Worm (Caenorhabditis elegans) whole organism, L3 larva: Measurements from ENCODE around the gene lido-12.

Source experiments
- R02D3.7 ChIP-seq: fragments of 150-350 bp; optimal IDR thresholded peaks from 2 replicates; lab custom pipeline; 2014; ENCODE audit warnings: missing biosample characterization, missing genetic modification characterization
- ZK546.5 ChIP-seq: sonication (generic microtip); optimal IDR thresholded peaks from 2 replicates; lab custom pipeline; 2017; ENCODE audit warnings: missing biosample characterization, missing genetic modification characterization
- aly-2 ChIP-seq: fragments of 150-350 bp; optimal IDR thresholded peaks from 2 replicates; lab custom pipeline; 2014; ENCODE audit warnings: missing biosample characterization, missing genetic modification characterization
- ama-1 ChIP-seq: fragments of 150-350 bp; optimal IDR thresholded peaks from 2 replicates; lab custom pipeline; 2018
- ceh-16 ChIP-seq: sonication (generic microtip); optimal IDR thresholded peaks from 2 replicates; lab custom pipeline; 2017; ENCODE audit warnings: missing biosample characterization, missing genetic modification characterization
- ceh-28 ChIP-seq: fragments of 150-350 bp; optimal IDR thresholded peaks from 2 replicates; lab custom pipeline; 2014; ENCODE audit warnings: missing biosample characterization, missing genetic modification reagents, missing genetic modification characterization
- ceh-9 ChIP-seq: sonication (generic microtip); optimal IDR thresholded peaks from 2 replicates; lab custom pipeline; 2018; ENCODE audit warnings: missing biosample characterization, missing genetic modification characterization
- daf-12 ChIP-seq: fragments of 150-350 bp; optimal IDR thresholded peaks from 2 replicates; lab custom pipeline; 2014; ENCODE audit warnings: missing biosample characterization, missing genetic modification reagents, missing genetic modification characterization
- egl-27 ChIP-seq: sonication (generic microtip); optimal IDR thresholded peaks from 4 replicates; lab custom pipeline; 2017; ENCODE audit warnings: missing biosample characterization, missing genetic modification reagents, missing genetic modification characterization
- egl-5 ChIP-seq: fragments of 150-350 bp; optimal IDR thresholded peaks from 2 replicates; lab custom pipeline; 2017; ENCODE audit warnings: missing biosample characterization, missing genetic modification reagents, missing genetic modification characterization, inconsistent platforms
- elt-2 ChIP-seq: sonication (generic microtip); optimal IDR thresholded peaks from 2 replicates; lab custom pipeline; 2016; ENCODE audit warnings: missing genetic modification reagents, mild to moderate bottlenecking, missing genetic modification characterization, missing compliant biosample characterization
- elt-3 ChIP-seq, 3 experiments: fragments of 150-350 bp in 1 of 3; sonication (generic microtip) in 2 of 3; optimal IDR thresholded peaks; 2 replicates in 2 of 3; 4 replicates in 1 of 3; lab custom pipeline; 2014 to 2017; ENCODE audit warnings: missing biosample characterization in 3 of 3, missing genetic modification characterization in 3 of 3
- hmg-11 ChIP-seq: sonication (generic microtip); optimal IDR thresholded peaks from 2 replicates; lab custom pipeline; 2016; ENCODE audit warnings: missing genetic modification characterization, missing compliant biosample characterization
- jun-1 ChIP-seq: fragments of 150-350 bp; optimal IDR thresholded peaks from 2 replicates; lab custom pipeline; 2014; ENCODE audit warnings: missing biosample characterization, missing genetic modification reagents, missing genetic modification characterization
- lin-39 ChIP-seq: fragments of 150-350 bp; optimal IDR thresholded peaks from 2 replicates; lab custom pipeline; 2018; ENCODE audit warnings: missing biosample characterization, missing genetic modification reagents, missing genetic modification characterization
- mdl-1 ChIP-seq: fragments of 150-350 bp; optimal IDR thresholded peaks from 2 replicates; lab custom pipeline; 2014; ENCODE audit warnings: missing biosample characterization, missing genetic modification characterization
- nfya-1 ChIP-seq: sonication (generic microtip); optimal IDR thresholded peaks from 2 replicates; lab custom pipeline; 2017; ENCODE audit warnings: missing genetic modification characterization, mild to moderate bottlenecking, missing compliant biosample characterization, antibody characterized with exemption, moderate library complexity; ENCODE audit not compliant: insufficient read depth
- nhr-11 ChIP-seq: fragments of 150-350 bp; optimal IDR thresholded peaks from 2 replicates; lab custom pipeline; 2014; ENCODE audit warnings: missing biosample characterization, missing genetic modification characterization
- nhr-12 ChIP-seq: fragments of 150-350 bp; optimal IDR thresholded peaks from 2 replicates; lab custom pipeline; 2014; ENCODE audit warnings: missing biosample characterization, missing genetic modification characterization
- nhr-23 ChIP-seq: fragments of 150-350 bp; optimal IDR thresholded peaks from 2 replicates; lab custom pipeline; 2014; ENCODE audit warnings: missing biosample characterization, missing genetic modification reagents, missing genetic modification characterization
- nhr-237 ChIP-seq: fragments of 150-350 bp; optimal IDR thresholded peaks from 2 replicates; lab custom pipeline; 2014; ENCODE audit warnings: missing biosample characterization, missing genetic modification characterization
- nhr-25 ChIP-seq: sonication (generic microtip); optimal IDR thresholded peaks from 2 replicates; lab custom pipeline; 2017; ENCODE audit warnings: missing biosample characterization, missing genetic modification characterization
- nhr-28 ChIP-seq: fragments of 150-350 bp; optimal IDR thresholded peaks from 2 replicates; lab custom pipeline; 2014; ENCODE audit warnings: missing biosample characterization, missing genetic modification characterization
- nhr-43 ChIP-seq: sonication (generic microtip); optimal IDR thresholded peaks from 2 replicates; lab custom pipeline; 2016; ENCODE audit warnings: mild to moderate bottlenecking, missing genetic modification characterization, missing compliant biosample characterization; ENCODE audit not compliant: poor library complexity, severe bottlenecking
- nhr-67 ChIP-seq: fragments of 150-350 bp; optimal IDR thresholded peaks from 2 replicates; lab custom pipeline; 2014; ENCODE audit warnings: missing biosample characterization, missing genetic modification characterization
- nhr-77 ChIP-seq: fragments of 150-350 bp; optimal IDR thresholded peaks from 2 replicates; lab custom pipeline; 2014; ENCODE audit warnings: missing biosample characterization, missing genetic modification characterization
- pha-4 ChIP-seq: fragments of 150-350 bp; optimal IDR thresholded peaks from 2 replicates; lab custom pipeline; 2014; ENCODE audit warnings: missing biosample characterization, missing genetic modification reagents, missing genetic modification characterization
- pqm-1 ChIP-seq: fragments of 150-350 bp; optimal IDR thresholded peaks from 2 replicates; lab custom pipeline; 2017; ENCODE audit warnings: missing biosample characterization, missing genetic modification characterization, inconsistent platforms
- sea-2 ChIP-seq: fragments of 150-350 bp; sonication (generic microtip); optimal IDR thresholded peaks from 4 replicates; lab custom pipeline; 2014; ENCODE audit warnings: missing biosample characterization, missing genetic modification reagents, missing genetic modification characterization
- skn-1 ChIP-seq: fragments of 150-350 bp; optimal IDR thresholded peaks from 2 replicates; lab custom pipeline; 2014; ENCODE audit warnings: missing biosample characterization, missing genetic modification characterization
- snpc-4 ChIP-seq: fragments of 150-350 bp; optimal IDR thresholded peaks from 2 replicates; lab custom pipeline; 2014; ENCODE audit warnings: missing biosample characterization, missing genetic modification characterization
- unc-39 ChIP-seq: sonication (generic microtip); optimal IDR thresholded peaks from 4 replicates; lab custom pipeline; 2017; ENCODE audit warnings: missing biosample characterization, missing genetic modification characterization
- unc-62 ChIP-seq: fragments of 150-350 bp; sonication (generic microtip); optimal IDR thresholded peaks from 4 replicates; lab custom pipeline; 2014; ENCODE audit warnings: missing biosample characterization, missing genetic modification reagents, missing genetic modification characterization
- zag-1 ChIP-seq: fragments of 150-350 bp; optimal IDR thresholded peaks from 2 replicates; lab custom pipeline; 2014; ENCODE audit warnings: missing biosample characterization, missing genetic modification characterization
- ztf-11 ChIP-seq: fragments of 150-350 bp; optimal IDR thresholded peaks from 2 replicates; lab custom pipeline; 2014; ENCODE audit warnings: missing biosample characterization, missing genetic modification characterization
- ztf-4 ChIP-seq: fragments of 150-350 bp; optimal IDR thresholded peaks from 2 replicates; lab custom pipeline; 2014; ENCODE audit warnings: missing biosample characterization, missing genetic modification characterization

The lido-12 gene

DNA sequence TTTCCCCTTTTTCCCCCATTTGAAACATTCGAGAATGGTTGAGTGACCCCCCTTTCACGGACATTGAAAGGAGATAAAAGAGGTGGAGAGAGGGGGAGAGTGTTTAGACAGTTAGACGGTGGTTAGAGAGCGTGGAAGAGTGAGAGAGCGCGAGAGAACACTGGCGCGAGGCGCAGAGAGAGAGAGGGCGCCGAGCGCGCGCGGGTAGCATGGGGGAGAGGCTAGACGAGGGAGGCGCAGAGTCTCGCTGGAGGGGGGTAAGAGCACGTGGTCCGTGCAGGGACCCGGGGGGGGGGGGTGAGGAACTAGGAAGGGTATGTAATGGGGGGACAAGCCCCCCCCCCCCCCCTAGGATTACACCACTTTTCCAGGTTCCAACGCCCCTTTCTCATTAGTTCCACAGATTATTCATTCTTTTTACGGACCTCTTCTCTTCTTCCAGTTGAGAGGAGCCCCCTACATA, 31.6 kb upstream of the lido-12 start (continued):
- TF ChIP-seq nhr-237 (tag; lab: Kevin White, UChicago) (no peak), nhr-77 (tag; lab: Kevin White, UChicago) (no peak), egl-5 (tag; lab: Kevin White, UChicago) (peak; percentile 74), nhr-43 (tag; lab: Kevin White, UChicago) (peak; percentile 93), ceh-16 (no peak), ZK546.5 (tag; lab: Kevin White, UChicago) (no peak), nhr-12 (tag; lab: Kevin White, UChicago) (no peak), unc-39 (tag; lab: Kevin White, UChicago) (no peak), elt-3 (tag; optimal IDR thresholded peaks at IDR 0.05; lab: Kevin White, UChicago) (peak in 2 of 3 experiments; percentile 1 to 37), R02D3.7 (tag; lab: Kevin White, UChicago) (peak; percentile 78), nhr-67 (tag; lab: Kevin White, UChicago) (no peak), sea-2 (GFP tag; lab: Kevin White, UChicago) (peak; percentile 7), ztf-4 (tag; lab: Kevin White, UChicago) (no peak), ztf-11 (tag; lab: Kevin White, UChicago) (no peak), hmg-11 (tag; lab: Kevin White, UChicago) (peak; percentile 81), unc-62 (peak; percentile 78), mdl-1 (peak; percentile 98), nfya-1 (tag; lab: Kevin White, UChicago) (peak; percentile 95), nhr-11 (peak; percentile 81), lin-39 (peak; percentile 99), aly-2 (no peak)
- TF ChIP-seq, all 47 proteins: peak for 32

DNA sequence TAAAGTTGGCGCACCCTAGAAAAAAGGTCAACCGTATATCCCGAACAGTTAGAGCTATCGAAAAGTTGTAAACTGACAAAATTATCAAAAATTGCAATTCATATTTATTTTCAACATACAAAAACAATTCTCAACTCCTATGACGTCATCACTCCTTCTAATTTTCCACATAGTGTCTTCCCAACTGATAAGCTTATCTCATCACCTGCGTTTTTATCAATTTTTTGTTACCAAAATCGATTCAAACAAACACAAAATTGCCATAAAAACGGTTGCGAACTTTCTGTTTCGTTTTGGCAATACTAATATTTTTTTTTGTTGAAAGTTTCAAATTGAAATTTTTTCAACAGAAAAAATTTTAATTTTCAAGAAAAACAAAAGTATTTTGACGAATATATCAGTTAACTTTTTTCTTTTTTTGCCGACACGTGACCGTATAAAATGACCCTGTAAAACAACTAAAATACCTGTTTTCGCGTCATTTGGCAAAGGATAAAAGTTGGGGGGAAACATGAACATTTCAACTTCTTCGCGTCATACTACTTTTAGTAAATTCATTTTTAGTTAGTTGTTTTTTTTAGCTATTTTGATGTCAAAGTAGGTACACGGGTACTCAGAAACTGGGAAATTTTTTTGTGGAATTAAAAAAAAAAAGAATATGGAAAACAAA, 29.9 kb upstream of the lido-12 start:
- TF ChIP-seq ztf-4 (tag; lab: Kevin White, UChicago) (peak; percentile 16), pha-4 (tag; lab: Kevin White, UChicago) (peak; percentile 70), jun-1 (tag; lab: Kevin White, UChicago) (peak; percentile 37), ceh-28 (tag; lab: Kevin White, UChicago) (peak; percentile 24), elt-2 (tag; lab: Kevin White, UChicago) (peak; percentile 96), pqm-1 (tag; lab: Kevin White, UChicago) (peak; percentile 69), zag-1 (no peak), nfya-1 (tag; lab: Kevin White, UChicago) (no peak), snpc-4 (no peak)

- TF ChIP-seq hmg-11 (tag; lab: Kevin White, UChicago) (peak; percentile 52), nhr-23 (tag; lab: Kevin White, UChicago) (no peak), ceh-16 (no peak), nfya-1 (tag; lab: Kevin White, UChicago) (peak; percentile 49), mdl-1 (no peak), ama-1 (lab: Kevin White, UChicago) (peak; percentile 43), nhr-28 (tag; lab: Kevin White, UChicago) (no peak)
- TF ChIP-seq, all 47 proteins: peak for 3
Observed at ce11 chrII:2976597-2976996, 29.0 kb upstream of the lido-12 start, which contains the start of gene nhr-88. nhr-88 (plus strand) TSS chrII:2976639.

DNA sequence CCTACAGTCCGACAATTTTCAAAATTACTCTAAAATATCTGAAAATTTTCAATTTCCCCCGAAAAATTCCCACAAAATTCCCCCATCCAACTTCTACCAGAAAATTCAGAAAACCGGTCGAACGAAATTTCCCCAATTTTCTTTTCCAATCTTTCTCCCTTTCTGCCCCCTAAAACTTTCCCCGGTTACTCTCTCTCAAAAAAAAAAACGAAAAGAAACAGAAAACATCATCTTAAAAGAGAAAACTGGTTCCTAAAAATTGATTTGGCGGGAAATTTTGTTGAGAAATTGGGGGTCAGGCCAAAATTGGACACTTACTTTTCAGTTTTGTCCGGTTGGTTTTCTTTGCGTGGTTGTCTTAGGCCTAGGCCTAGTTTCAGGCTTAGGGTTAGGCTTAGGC, 27.9 kb upstream of the lido-12 start:
- TF ChIP-seq pqm-1 (tag; lab: Kevin White, UChicago) (no peak), elt-2 (tag; lab: Kevin White, UChicago) (no peak), nhr-67 (tag; lab: Kevin White, UChicago) (no peak), egl-27 (tag; lab: Kevin White, UChicago) (no peak), daf-12 (tag; lab: Kevin White, UChicago) (no peak), elt-3 (tag; optimal IDR thresholded peaks at IDR 0.05; lab: Kevin White, UChicago) (no peak)

ce11 chrII:2979061-2979460, 26.5 kb upstream of the lido-12 start:
- TF ChIP-seq zag-1 (no peak), unc-39 (tag; lab: Kevin White, UChicago) (no peak), skn-1 (tag; lab: Kevin White, UChicago) (no peak), ceh-9 (no peak), nhr-25 (no peak)
- TF ChIP-seq, all 47 proteins: peak for 0
